In the genomic region with DNA sequence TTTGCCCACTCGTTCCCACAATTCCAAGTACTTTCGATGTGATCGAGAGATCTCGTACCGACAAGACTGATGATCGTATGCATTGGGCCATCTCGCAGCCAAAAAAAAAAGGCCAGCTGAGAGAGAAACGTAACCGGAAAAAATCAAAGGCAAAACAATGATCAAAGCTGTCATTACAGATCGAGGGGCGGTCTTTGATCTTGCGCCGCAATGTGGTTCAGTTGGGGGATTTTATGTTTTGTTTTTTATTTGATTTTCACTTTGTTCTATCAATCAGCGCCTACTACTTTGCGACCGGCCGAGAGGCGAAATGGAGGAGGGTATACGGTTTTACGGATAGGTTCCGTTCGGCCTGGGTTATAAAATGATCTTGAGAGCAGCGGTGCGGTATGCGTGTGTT, we compare ENCODE assay signal across 2 fruit fly cellular contexts.
TF ChIP-seq lines count a peak whose summit lies in the region.

No protein-coding gene starts in this region.

- no peak for TF ChIP-seq CTCF in whole organism, embryonic (GFP tag; optimal IDR thresholded peaks at IDR 0.05; lab: Kevin White, UChicago)

TF ChIP-seq in whole organism, embryonic, 481 proteins besides CTCF, POLR2A, EP300 and RAD21:
- TF ChIP-seq sqz (GFP tag; optimal IDR thresholded peaks at IDR 0.05; lab: Kevin White, UChicago) (peak; percentile 54), pan (optimal IDR thresholded peaks at IDR 0.05; lab: Kevin White, UChicago) (no peak), pan (GFP tag; optimal IDR thresholded peaks at IDR 0.05 in 1 of 2, IDR thresholded peaks at IDR 0.05 in 1 of 2) (peak in 1 of 2 experiments; percentile 58), org-1 (GFP tag; optimal IDR thresholded peaks at IDR 0.05; lab: Kevin White, UChicago) (peak; percentile 16), CG7963 (GFP tag; IDR thresholded peaks at IDR 0.05; lab: Robert Waterston, UW; ENCODE audit: partially characterized antibody) (no peak), CG13287 (GFP tag; IDR thresholded peaks at IDR 0.05; lab: Robert Waterston, UW; ENCODE audit: partially characterized antibody) (no peak), CG31365 (tag; optimal IDR thresholded peaks at IDR 0.05; lab: Kevin White, UChicago) (no peak), CG13296 (GFP tag; optimal IDR thresholded peaks at IDR 0.05; lab: Kevin White, UChicago) (no peak), kni (GFP tag; optimal IDR thresholded peaks at IDR 0.05; lab: Kevin White, UChicago) (peak; percentile 63), CG10543 (GFP tag; optimal IDR thresholded peaks at IDR 0.05; lab: Kevin White, UChicago) (peak; percentile 44), Taf1 (GFP tag; IDR thresholded peaks at IDR 0.05; lab: Robert Waterston, UW) (no peak), Pdp1 (GFP tag; optimal IDR thresholded peaks at IDR 0.05; lab: Kevin White, UChicago) (peak in 1 of 2 experiments; percentile 4), CG4360 (GFP tag; IDR thresholded peaks at IDR 0.05; lab: Robert Waterston, UW) (peak; percentile 20; the same call in 1 of the 2 replicates), crc (GFP tag; optimal IDR thresholded peaks at IDR 0.05; lab: Kevin White, UChicago) (no peak), Atf6 (GFP tag; IDR thresholded peaks at IDR 0.05; lab: Robert Waterston, UW) (0 out of 2 replicates have a peak, but pooled peaks have one; percentile 17), sr (GFP tag; IDR thresholded peaks at IDR 0.05; lab: Robert Waterston, UW) (0 out of 3 replicates have a peak, but pooled peaks have one; percentile 19), sens (GFP tag; lab: Kevin White, UChicago) (peak; percentile 50), CG10147 (GFP tag; optimal IDR thresholded peaks at IDR 0.05; lab: Kevin White, UChicago) (no peak), fd64A (GFP tag; optimal IDR thresholded peaks at IDR 0.05; lab: Kevin White, UChicago) (peak; percentile 28), abd-A (tag; optimal IDR thresholded peaks at IDR 0.05; lab: Kevin White, UChicago) (peak; percentile 53)

TF ChIP-seq in whole organism, prepupa, 60 proteins besides CTCF, POLR2A, EP300 and RAD21:
- no peak for TF ChIP-seq Hr4 (GFP tag; optimal IDR thresholded peaks at IDR 0.05; lab: Kevin White, UChicago)
- TF ChIP-seq fkh (GFP tag; optimal IDR thresholded peaks at IDR 0.05; lab: Kevin White, UChicago) = peak; percentile 20
